Fruit fly (Drosophila melanogaster) whole organism: ENCODE measurements around the gene CG43083.

Experiments
- Dll ChIP-seq: fragments of >200 bp; optimal IDR thresholded peaks from 2 replicates; lab custom pipeline; 2017
- EcR ChIP-seq, 2 experiments: fragments of >200 bp; optimal IDR thresholded peaks; 2 replicates each; lab custom pipeline; 2017; ENCODE audit warnings: missing biosample characterization in 2 of 2, missing genetic modification characterization in 2 of 2, missing genetic modification reagents in 2 of 2
- psq ChIP-seq: fragments of >200 bp; optimal IDR thresholded peaks from 2 replicates; lab custom pipeline; 2017

DNA sequence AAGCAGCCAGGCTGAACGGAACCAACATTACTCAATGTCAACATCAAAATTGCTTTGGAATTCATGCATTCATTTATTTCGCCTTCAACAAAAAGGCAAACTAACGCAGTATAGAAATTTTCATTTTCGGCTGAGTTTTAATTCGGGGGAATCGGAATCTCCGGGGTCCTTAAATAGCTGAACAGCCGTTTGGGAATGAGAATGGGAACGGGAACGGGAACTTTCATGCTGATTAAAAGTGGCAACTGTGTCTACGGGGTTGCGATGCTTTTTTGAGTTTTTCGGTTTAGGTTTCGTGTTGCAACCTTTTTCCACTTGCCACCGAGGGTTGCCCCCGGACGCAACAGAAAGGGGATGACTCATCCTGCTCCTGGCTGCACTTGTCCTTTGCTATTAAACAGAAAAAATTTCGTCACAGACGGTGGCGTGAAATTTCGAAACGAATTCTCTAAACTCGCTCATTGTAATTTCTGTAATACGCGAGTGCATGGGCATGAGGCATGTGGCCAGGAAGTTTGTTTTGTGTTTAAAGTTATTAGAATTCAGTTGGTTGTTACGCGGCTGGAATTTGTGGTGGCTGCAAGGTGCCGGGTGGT lies 15.9 kb downstream of the CG43083 start:
- TF ChIP-seq Dll (lab: Kevin White, UChicago) (no peak), EcR (GFP tag; optimal IDR thresholded peaks at IDR 0.05; lab: Kevin White, UChicago) (no peak), psq (lab: Kevin White, UChicago) (no peak)
